Worm (Caenorhabditis elegans) whole organism, L2 larva: Measurements from ENCODE around the gene him-5.
A peak's percentile ranks its signal among the peaks of the same experiment; 100 is the strongest.

ENCODE experiments used
- F13H6.1 ChIP-seq: sonication (generic microtip); optimal IDR thresholded peaks from 2 replicates; lab custom pipeline; 2016; ENCODE audit warnings: missing genetic modification characterization, missing compliant biosample characterization
- R02D3.7 ChIP-seq: fragments of 150-350 bp; optimal IDR thresholded peaks from 2 replicates; lab custom pipeline; 2014; ENCODE audit warnings: missing biosample characterization, missing genetic modification characterization
- Y55F3AM.14 ChIP-seq: fragments of 200-800 bp; sonication (Bioruptor generic); optimal IDR thresholded peaks from 2 replicates; lab custom pipeline; 2018; ENCODE audit warnings: mild to moderate bottlenecking, missing genetic modification characterization, missing compliant biosample characterization
- ZK546.5 ChIP-seq: sonication (generic microtip); optimal IDR thresholded peaks from 2 replicates; lab custom pipeline; 2017; ENCODE audit warnings: missing biosample characterization, missing genetic modification characterization
- aly-2 ChIP-seq: fragments of 150-350 bp; optimal IDR thresholded peaks from 2 replicates; lab custom pipeline; 2014; ENCODE audit warnings: missing biosample characterization, missing genetic modification characterization
- ama-1 ChIP-seq: fragments of 150-350 bp; optimal IDR thresholded peaks from 2 replicates; lab custom pipeline; 2018; ENCODE audit warnings: inconsistent platforms
- blmp-1 ChIP-seq: sonication (generic microtip); optimal IDR thresholded peaks from 2 replicates; lab custom pipeline; 2017; ENCODE audit warnings: missing genetic modification characterization, mild to moderate bottlenecking, missing compliant biosample characterization, antibody characterized with exemption, moderate library complexity; ENCODE audit not compliant: insufficient read depth
- ceh-82 ChIP-seq: fragments of 150-350 bp; optimal IDR thresholded peaks from 2 replicates; lab custom pipeline; 2014; ENCODE audit warnings: missing biosample characterization, missing genetic modification characterization
- dmd-4 ChIP-seq: sonication (generic microtip); optimal IDR thresholded peaks from 2 replicates; lab custom pipeline; 2017; ENCODE audit warnings: missing biosample characterization, missing genetic modification characterization
- elt-1 ChIP-seq: fragments of 150-350 bp; optimal IDR thresholded peaks from 2 replicates; lab custom pipeline; 2014; ENCODE audit warnings: missing biosample characterization, missing genetic modification characterization
- fos-1 ChIP-seq: fragments of 150-350 bp; optimal IDR thresholded peaks from 2 replicates; lab custom pipeline; 2014; ENCODE audit warnings: missing biosample characterization, missing genetic modification characterization
- lin-11 ChIP-seq: fragments of 150-350 bp; sonication (generic microtip); optimal IDR thresholded peaks from 2 replicates; lab custom pipeline; 2014; ENCODE audit warnings: missing biosample characterization, missing genetic modification characterization, inconsistent platforms, mixed read lengths
- lin-39 ChIP-seq: fragments of 150-350 bp; optimal IDR thresholded peaks from 2 replicates; lab custom pipeline; 2014; ENCODE audit warnings: missing biosample characterization, missing genetic modification reagents, missing genetic modification characterization
- lsy-2 ChIP-seq, 2 experiments: fragments of 150-350 bp in 1 of 2; sonication (generic microtip) in 1 of 2; optimal IDR thresholded peaks; 2 replicates each; lab custom pipeline; 2014 to 2017; ENCODE audit warnings: missing biosample characterization in 2 of 2, missing genetic modification characterization in 2 of 2
- mab-5 ChIP-seq: fragments of 150-350 bp; optimal IDR thresholded peaks from 2 replicates; lab custom pipeline; 2014; ENCODE audit warnings: missing biosample characterization, missing genetic modification characterization
- nhr-10 ChIP-seq: sonication (generic microtip); optimal IDR thresholded peaks from 2 replicates; lab custom pipeline; 2017; ENCODE audit warnings: missing biosample characterization, missing genetic modification characterization
- nhr-11 ChIP-seq: fragments of 150-350 bp; optimal IDR thresholded peaks from 2 replicates; lab custom pipeline; 2014; ENCODE audit warnings: missing biosample characterization, missing genetic modification characterization
- nhr-12 ChIP-seq: fragments of 150-350 bp; optimal IDR thresholded peaks from 2 replicates; lab custom pipeline; 2014; ENCODE audit warnings: missing biosample characterization, missing genetic modification characterization
- nhr-129 ChIP-seq: fragments of 150-350 bp; optimal IDR thresholded peaks from 2 replicates; lab custom pipeline; 2014; ENCODE audit warnings: missing biosample characterization, missing genetic modification characterization
- nhr-21 ChIP-seq: fragments of 150-350 bp; optimal IDR thresholded peaks from 2 replicates; lab custom pipeline; 2014; ENCODE audit warnings: missing biosample characterization, missing genetic modification characterization
- nhr-23 ChIP-seq: fragments of 150-350 bp; optimal IDR thresholded peaks from 2 replicates; lab custom pipeline; 2014; ENCODE audit warnings: missing biosample characterization, missing genetic modification reagents, missing genetic modification characterization
- nhr-237 ChIP-seq: fragments of 150-350 bp; optimal IDR thresholded peaks from 2 replicates; lab custom pipeline; 2014; ENCODE audit warnings: missing biosample characterization, missing genetic modification characterization
- nhr-25 ChIP-seq: fragments of 150-350 bp; sonication (generic microtip); optimal IDR thresholded peaks from 3 replicates; lab custom pipeline; 2014; ENCODE audit warnings: missing biosample characterization, missing genetic modification characterization
- nhr-6 ChIP-seq: fragments of 150-350 bp; optimal IDR thresholded peaks from 2 replicates; lab custom pipeline; 2014; ENCODE audit warnings: missing biosample characterization, missing genetic modification characterization
- sem-4 ChIP-seq: fragments of 150-350 bp; optimal IDR thresholded peaks from 2 replicates; lab custom pipeline; 2014; ENCODE audit warnings: missing biosample characterization, missing genetic modification reagents, missing genetic modification characterization
- skn-1 ChIP-seq: sonication (generic microtip); optimal IDR thresholded peaks from 2 replicates; lab custom pipeline; 2017; ENCODE audit warnings: missing biosample characterization, missing genetic modification characterization
- sma-3 ChIP-seq: sonication (generic microtip); optimal IDR thresholded peaks from 2 replicates; lab custom pipeline; 2016; ENCODE audit warnings: missing genetic modification reagents, missing genetic modification characterization, missing compliant biosample characterization
- sma-9 ChIP-seq, 2 experiments: fragments of 150-350 bp in 1 of 2; sonication (generic microtip) in 1 of 2; optimal IDR thresholded peaks; 2 replicates each; lab custom pipeline; 2014 to 2016; ENCODE audit warnings: missing genetic modification characterization in 2 of 2, mild to moderate bottlenecking in 1 of 2, missing biosample characterization in 1 of 2, missing compliant biosample characterization in 1 of 2, missing genetic modification reagents in 1 of 2, moderate library complexity in 1 of 2
- unc-62 ChIP-seq: fragments of 150-350 bp; optimal IDR thresholded peaks from 2 replicates; lab custom pipeline; 2014; ENCODE audit warnings: missing biosample characterization, missing genetic modification reagents, missing genetic modification characterization

The him-5 gene

ce11 chrV:14110042-14110441 lies 19.8 kb downstream of the him-5 start, which contains the start of gene H39E23.2:
TSS of gene H39E23.2 (plus strand) at chrV:14110342.
- no peak for TF ChIP-seq dmd-4
- TF ChIP-seq, all 48 proteins: peak for 0

DNA sequence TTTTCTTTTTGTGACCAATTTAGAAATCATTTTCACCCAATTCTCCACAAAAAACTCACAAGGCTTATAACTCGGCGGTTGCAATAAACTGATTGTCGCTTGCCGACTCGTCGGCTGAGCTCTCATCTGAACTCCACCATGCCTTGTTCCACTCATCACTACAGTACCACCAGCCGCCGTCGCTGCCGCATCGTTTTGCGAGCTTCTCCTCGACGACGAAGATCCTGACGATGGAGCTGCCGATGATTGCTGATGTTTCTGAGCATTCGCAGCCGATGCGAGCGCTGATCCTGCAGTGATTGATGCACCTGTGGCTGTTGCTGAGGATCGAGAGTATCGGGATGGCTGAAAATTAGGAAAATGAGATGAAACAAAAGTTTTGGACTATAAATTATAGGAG lies 30.4 kb downstream of the him-5 start:
- TF ChIP-seq unc-62 (GFP tag; lab: Kevin White, UChicago) = no peak
- TF ChIP-seq nhr-12 (tag; lab: Kevin White, UChicago) = no peak
- TF ChIP-seq ama-1 (lab: Kevin White, UChicago) = no peak
- no peak for TF ChIP-seq ceh-82
- no peak for TF ChIP-seq mab-5 (tag; lab: Kevin White, UChicago)
- no peak for TF ChIP-seq R02D3.7 (tag; lab: Kevin White, UChicago)
- TF ChIP-seq nhr-11 (tag; lab: Kevin White, UChicago) = no peak
- TF ChIP-seq nhr-237 = no peak

DNA sequence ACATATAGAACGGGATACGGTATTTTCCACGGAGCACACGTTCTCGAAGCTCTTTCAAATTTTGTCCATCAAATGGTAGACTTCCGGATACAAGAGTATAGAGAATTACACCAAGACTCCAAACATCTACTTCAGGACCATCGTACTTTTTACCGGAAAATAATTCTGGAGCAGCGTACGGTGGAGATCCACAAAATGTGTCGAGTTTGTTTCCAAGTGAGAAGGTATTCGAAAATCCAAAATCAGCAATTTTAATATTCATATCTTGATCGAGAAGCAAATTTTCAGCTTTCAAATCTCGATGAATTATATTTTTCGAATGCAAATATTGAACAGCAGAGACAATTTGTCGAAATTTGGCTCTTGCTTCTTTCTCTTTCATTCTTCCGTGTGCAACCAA lies 33.0 kb downstream of the him-5 start:
- TF ChIP-seq skn-1 (no peak), lsy-2 (tag; optimal IDR thresholded peaks at IDR 0.05; lab: Kevin White, UChicago) (no peak)

DNA sequence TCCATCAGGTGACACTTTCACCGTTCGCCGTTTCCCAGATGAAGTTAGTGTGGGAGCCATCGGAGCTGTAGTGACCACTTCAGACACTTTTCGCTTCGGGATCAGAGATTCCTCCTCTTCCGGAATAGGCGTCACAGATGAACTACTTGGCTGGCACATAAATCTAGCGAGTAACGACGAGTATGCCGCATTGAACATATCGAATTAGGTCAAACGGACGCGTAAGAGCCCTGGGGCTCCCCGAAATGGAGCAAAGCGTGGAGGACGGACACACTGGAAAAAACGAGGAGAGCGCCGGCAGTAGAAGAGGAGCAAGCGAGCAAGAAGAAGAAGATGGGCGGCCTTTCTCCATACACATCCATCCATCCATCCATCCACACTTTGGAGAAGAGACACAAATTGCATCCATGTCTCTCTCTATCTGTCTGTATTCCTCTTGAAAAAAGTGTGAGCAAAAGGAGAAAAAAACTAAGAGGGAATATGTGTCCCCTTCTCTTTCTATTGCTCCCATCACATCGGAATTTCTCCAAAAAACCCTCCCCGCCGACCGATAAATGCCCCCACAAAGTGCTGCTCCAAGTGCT lies 36.2 kb downstream of the him-5 start:
- TF ChIP-seq blmp-1 (tag; lab: Kevin White, UChicago) (no peak), nhr-129 (tag; lab: Kevin White, UChicago) (peak; percentile 17)
- TF ChIP-seq, all 48 proteins: peak for 1

DNA sequence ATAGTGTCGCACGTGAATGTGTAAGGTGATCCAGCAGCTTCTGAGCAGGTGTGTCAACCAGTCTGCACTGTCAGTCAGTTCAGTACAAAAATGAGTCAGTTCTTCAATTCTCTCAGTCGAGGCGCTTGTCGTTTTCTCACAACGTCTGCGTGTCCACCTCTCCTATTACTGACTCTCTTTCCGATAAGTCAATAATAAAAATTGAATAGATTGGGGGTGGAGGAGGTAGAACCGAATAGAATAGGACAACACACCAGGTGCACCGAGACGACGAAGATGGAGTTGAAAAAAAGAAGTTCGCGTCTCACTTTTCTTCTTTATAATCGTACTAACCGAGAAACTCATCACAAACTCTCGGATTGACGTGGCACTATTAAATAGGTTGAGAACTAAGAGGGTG lies 37.6 kb downstream of the him-5 start:
- TF ChIP-seq fos-1 (tag; lab: Kevin White, UChicago) (peak; percentile 52), nhr-129 (tag; lab: Kevin White, UChicago) (peak; percentile 18), nhr-237 (no peak)

DNA sequence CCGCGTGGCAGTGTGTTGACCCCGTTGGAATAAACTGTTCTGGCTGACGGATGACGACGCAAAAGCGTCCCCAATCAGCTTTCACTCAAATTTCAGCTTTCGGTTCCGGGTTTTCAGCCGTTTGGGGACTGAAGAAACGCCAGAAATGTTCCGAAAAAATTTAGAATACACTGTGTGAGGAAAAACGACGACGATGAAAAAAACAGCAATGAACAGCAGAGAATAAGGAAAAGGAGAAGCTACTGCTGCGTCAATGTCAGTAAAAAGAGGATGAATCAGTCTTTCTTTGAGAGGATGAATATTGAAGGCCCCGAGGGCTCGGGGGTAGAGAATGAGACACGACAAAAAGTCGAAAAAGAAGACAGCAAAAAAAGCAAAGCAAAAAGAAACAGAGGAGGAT lies 38.6 kb downstream of the him-5 start:
- TF ChIP-seq Y55F3AM.14 (GFP tag; lab: Kevin White, UChicago) (peak; percentile 3), nhr-6 (tag; lab: Kevin White, UChicago) (no peak)

DNA sequence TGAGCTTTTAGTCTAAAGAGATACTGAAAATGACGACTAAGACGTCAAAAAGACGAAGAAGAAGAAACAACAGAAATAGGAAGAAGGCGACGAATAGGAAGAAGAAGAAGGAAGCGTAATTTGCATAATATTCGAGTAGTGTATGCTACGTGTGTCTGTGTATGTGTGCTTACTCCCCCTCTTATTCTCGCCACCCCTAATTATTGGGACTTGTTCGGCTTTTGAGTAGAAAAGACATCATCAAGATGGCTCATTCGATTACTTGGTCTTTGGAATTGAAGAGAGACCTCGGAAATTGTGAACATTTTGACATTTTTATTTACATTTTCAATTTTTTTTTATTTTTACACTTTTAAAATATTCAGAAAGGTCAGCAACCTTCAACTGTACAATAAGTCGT lies 40.0 kb downstream of the him-5 start:
- TF ChIP-seq lin-39 (tag; lab: Kevin White, UChicago) (no peak), sma-3 (GFP tag; lab: Kevin White, UChicago) (no peak), nhr-23 (tag; lab: Kevin White, UChicago) (no peak), lin-11 (tag; lab: Kevin White, UChicago) (no peak), F13H6.1 (tag; lab: Kevin White, UChicago) (no peak), nhr-10 (tag; lab: Kevin White, UChicago) (no peak), nhr-12 (tag; lab: Kevin White, UChicago) (no peak), fos-1 (tag; lab: Kevin White, UChicago) (no peak), ama-1 (lab: Kevin White, UChicago) (no peak), ceh-82 (no peak), sem-4 (no peak), ZK546.5 (no peak), sma-9 (GFP tag; optimal IDR thresholded peaks at IDR 0.05; lab: Kevin White, UChicago) (no peak), sma-9 (tag; optimal IDR thresholded peaks at IDR 0.05; lab: Kevin White, UChicago) (no peak), aly-2 (tag; lab: Kevin White, UChicago) (no peak), nhr-6 (tag; lab: Kevin White, UChicago) (no peak), elt-1 (tag; lab: Kevin White, UChicago) (no peak), nhr-21 (tag; lab: Kevin White, UChicago) (no peak), nhr-25 (tag; lab: Kevin White, UChicago) (no peak), unc-62 (GFP tag; lab: Kevin White, UChicago) (no peak)
- TF ChIP-seq, all 48 proteins: peak for 0
